Fruit fly (Drosophila melanogaster): Measurements from ENCODE around the gene CG12609.

The CG12609 gene

DNA sequence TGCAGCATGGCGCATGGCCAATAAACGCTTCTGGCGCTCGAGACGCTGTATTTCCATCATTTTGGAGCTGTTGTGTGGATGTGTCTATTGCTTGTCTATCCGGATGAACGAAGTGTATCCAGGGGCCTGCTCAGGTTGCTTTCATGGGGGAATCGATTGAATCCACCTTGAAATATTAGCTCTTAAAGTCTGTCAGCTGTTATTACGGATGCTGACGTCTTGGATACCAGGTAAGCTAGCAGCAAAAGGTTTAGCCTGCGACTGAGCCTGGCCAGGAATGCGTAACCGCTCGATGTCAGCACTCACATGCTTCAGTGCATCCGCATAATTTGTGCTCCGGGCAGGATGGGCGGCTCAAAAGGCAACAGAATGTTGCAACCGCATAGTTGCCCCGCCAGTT is at the start of gene CG12609:
CG12609 (minus strand) TSS at position 101 of the 400 bp plus-strand sequence.
- TF ChIP-seq usp (GFP tag; optimal IDR thresholded peaks at IDR 0.05) (no peak), EcR (GFP tag; optimal IDR thresholded peaks at IDR 0.05) (no peak), psq (optimal IDR thresholded peaks at IDR 0.05) (no peak), pan (optimal IDR thresholded peaks at IDR 0.05) (no peak), CG8478 (optimal IDR thresholded peaks at IDR 0.05) (no peak), Dll (optimal IDR thresholded peaks at IDR 0.05) (no peak)

DNA sequence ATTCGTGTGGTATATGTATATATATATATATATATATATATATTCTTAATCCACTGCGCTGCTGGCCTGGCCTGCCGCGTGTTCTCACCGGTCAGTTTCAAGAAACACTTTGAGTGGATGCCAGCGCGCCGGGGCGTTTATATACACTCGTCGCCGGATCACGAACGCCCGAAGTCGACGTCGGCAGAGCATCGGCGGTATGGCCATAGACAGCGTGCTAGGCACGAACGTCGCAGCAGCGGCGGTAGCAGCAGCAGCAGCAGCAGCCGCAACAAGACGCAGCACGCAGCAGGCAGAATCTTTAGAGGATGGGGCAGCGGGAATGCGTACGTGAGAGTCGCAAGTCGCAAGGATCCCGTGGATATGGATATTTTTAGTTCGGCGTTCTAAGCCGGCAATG is 49.5 kb upstream of the CG12609 start, which contains the start of gene bnb:
bnb (minus strand) TSS at position 121 of the 400 bp plus-strand sequence.
- no peak for TF ChIP-seq psq (optimal IDR thresholded peaks at IDR 0.05)
- no peak for TF ChIP-seq Dll (optimal IDR thresholded peaks at IDR 0.05)
- TF ChIP-seq EcR (GFP tag; optimal IDR thresholded peaks at IDR 0.05), result no peak
- no peak for TF ChIP-seq CG8478 (optimal IDR thresholded peaks at IDR 0.05)
- no peak for TF ChIP-seq pan (optimal IDR thresholded peaks at IDR 0.05)
- TF ChIP-seq usp (GFP tag; optimal IDR thresholded peaks at IDR 0.05), result no peak

DNA sequence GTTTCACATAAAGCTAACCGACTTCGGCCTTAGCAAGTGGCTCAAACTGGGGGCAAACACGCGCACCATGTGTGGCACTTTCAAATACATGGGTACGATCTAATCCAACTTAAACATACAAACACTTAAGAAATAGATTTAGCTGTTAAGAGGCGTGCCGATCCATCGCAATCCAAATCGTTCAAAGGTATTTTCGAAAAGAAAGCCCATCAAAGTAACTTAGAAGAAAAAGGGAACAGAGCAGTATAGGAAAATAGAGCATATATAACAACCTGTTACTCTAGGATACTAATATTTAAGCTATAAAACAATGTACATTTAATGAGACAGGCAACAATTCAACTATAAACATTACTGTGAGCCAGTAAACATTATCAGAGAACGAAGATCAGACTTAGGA is 43.3 kb upstream of the CG12609 start, which contains the start of gene Atg101:
Atg101 (plus strand) TSS at position 301 of the 400 bp plus-strand sequence.
- no peak for TF ChIP-seq Dll (optimal IDR thresholded peaks at IDR 0.05)
- TF ChIP-seq pan (optimal IDR thresholded peaks at IDR 0.05), result no peak
- TF ChIP-seq CG8478 (optimal IDR thresholded peaks at IDR 0.05), result no peak
- no peak for TF ChIP-seq usp (GFP tag; optimal IDR thresholded peaks at IDR 0.05)
- TF ChIP-seq psq (optimal IDR thresholded peaks at IDR 0.05), result no peak
- no peak for TF ChIP-seq EcR (GFP tag; optimal IDR thresholded peaks at IDR 0.05)

DNA sequence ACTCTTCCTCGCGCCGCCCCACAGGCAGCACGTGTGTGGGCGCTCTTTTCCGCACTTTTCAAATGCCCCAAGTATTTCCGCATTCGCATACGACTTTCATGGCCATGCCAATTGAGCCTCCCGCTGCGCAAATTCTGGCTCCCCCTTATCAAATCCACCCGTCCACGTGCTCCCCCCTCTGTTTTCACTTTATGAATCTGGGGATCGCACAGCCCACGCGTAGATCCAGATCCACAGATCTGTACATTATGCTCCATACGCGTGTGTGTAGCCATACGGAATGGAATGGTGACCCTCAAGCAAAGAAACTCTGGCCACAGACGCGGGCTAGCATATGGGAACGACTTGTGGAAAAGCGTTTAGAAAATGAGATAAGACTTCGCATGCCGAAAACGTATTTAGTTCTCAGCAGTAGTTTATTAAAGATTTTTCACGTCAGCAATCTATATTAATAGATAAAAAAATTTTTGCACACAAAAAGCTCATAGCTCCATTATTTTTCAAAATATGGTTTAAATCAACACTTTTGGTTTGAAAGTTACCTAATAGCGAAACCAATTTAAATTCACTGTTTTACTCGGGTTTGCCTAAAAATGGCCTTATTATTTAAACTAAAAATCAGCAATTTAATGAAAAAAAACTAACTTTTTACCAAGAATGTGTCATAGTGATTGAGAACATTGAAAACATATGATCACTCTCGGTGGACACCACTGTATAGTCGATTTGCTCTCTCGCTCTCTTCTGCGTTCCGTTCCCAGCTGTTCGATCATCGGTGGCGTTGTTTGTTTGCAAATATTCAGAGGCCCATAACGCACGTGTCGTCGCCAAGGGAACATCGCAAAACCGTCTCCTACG is 41.5 kb upstream of the CG12609 start:
- TF ChIP-seq EcR (GFP tag; optimal IDR thresholded peaks at IDR 0.05) (no peak), CG8478 (optimal IDR thresholded peaks at IDR 0.05) (no peak), usp (GFP tag; optimal IDR thresholded peaks at IDR 0.05) (no peak), pan (optimal IDR thresholded peaks at IDR 0.05) (no peak), psq (optimal IDR thresholded peaks at IDR 0.05) (no peak), Dll (optimal IDR thresholded peaks at IDR 0.05) (no peak)

DNA sequence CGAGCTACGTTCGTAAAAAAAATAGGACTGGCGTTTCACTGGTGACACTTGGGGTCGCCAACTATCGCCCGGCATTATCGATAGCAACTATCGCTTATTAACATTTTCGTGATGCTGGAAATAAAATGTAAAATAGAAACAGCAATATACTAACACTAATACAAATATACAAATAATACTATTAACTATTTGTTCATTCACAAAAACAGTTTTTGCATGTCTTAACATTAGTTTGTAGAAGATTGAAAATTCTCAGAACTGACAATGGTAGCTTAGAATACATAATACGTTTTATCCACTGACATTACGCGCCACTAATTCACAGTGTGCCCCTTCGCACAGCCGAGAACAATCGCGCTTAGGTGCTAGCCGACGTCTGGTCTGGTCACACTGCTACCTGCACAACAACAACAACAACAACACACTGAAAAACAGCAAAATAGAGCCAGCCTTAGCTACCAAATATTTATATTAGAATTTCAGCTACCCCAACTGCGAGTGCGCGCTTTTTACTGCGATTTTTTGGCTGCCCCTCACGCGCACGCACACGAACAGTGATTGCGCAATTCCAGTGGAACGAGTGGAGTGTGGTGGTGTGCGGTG is 40.1 kb upstream of the CG12609 start, which contains the start of the genes CG6961 and S6KL:
CG6961 (minus strand) TSS at position 68 of the 603 bp plus-strand sequence.
S6KL (plus strand) TSS at position 322 of the 603 bp plus-strand sequence.
- no peak for TF ChIP-seq usp (GFP tag; optimal IDR thresholded peaks at IDR 0.05)
- no peak for TF ChIP-seq CG8478 (optimal IDR thresholded peaks at IDR 0.05)
- no peak for TF ChIP-seq EcR (GFP tag; optimal IDR thresholded peaks at IDR 0.05)
- TF ChIP-seq psq (optimal IDR thresholded peaks at IDR 0.05), result no peak
- no peak for TF ChIP-seq pan (optimal IDR thresholded peaks at IDR 0.05)
- no peak for TF ChIP-seq Dll (optimal IDR thresholded peaks at IDR 0.05)

DNA sequence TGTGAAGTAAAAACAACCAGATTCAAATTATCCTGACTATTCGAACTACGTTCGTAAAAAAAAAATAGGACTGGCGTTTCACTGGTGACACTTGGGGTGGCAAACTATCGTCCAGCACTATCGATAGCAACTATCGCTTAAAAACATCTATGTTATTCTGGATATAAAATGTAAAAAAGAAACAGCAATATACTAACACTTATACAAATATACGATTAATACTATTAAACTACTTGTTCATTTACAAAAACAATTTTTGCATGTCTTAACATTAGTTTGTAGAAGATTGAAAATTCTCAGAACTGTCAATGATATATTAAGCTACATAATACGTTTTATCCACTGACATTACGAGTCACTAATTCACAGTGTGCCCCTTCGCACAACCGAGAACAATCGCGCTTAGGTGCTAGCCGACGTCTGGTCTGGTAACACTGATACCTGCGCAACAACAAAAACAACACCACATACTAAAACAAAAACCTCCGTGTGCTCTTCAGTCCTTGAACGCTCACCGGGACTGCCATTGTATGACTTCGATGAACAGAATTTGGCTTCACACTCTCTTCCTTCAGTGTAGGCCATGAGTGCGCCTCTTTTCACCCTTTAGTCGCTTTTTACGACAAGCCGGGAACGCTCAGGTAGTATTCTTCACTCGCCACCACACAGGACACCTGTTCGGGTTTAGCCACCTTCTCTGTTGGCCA is 35.5 kb upstream of the CG12609 start, which contains the start of gene CG18259:
CG18259 (minus strand) TSS at position 78 of the 707 bp plus-strand sequence.
- TF ChIP-seq usp (GFP tag; optimal IDR thresholded peaks at IDR 0.05) (no peak), Dll (optimal IDR thresholded peaks at IDR 0.05) (no peak), EcR (GFP tag; optimal IDR thresholded peaks at IDR 0.05) (no peak), CG8478 (optimal IDR thresholded peaks at IDR 0.05) (no peak), pan (optimal IDR thresholded peaks at IDR 0.05) (no peak), psq (optimal IDR thresholded peaks at IDR 0.05) (no peak)

DNA sequence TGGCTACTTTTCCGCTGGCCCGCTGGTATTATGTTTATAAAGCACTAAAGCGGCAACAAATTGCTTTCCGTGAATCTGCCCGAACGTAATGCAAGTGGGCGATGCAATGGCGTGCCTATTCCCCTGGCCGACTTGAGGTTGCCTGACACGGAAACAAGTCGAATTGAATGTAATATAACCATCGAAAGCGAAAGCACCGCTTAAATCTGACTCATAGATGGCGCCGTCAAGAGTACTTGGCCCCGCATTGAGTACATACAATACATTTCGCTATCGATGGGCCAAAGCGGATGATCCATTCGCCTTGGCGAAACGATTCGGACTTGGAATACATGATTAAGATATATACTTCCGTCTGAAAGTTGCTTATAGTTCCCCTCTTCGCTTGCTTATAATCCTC is 32.2 kb upstream of the CG12609 start:
- TF ChIP-seq CG8478 (optimal IDR thresholded peaks at IDR 0.05) (no peak), pan (optimal IDR thresholded peaks at IDR 0.05) (no peak), usp (GFP tag; optimal IDR thresholded peaks at IDR 0.05) (no peak), Dll (optimal IDR thresholded peaks at IDR 0.05) (no peak), psq (optimal IDR thresholded peaks at IDR 0.05) (no peak), EcR (GFP tag; optimal IDR thresholded peaks at IDR 0.05) (no peak)

DNA sequence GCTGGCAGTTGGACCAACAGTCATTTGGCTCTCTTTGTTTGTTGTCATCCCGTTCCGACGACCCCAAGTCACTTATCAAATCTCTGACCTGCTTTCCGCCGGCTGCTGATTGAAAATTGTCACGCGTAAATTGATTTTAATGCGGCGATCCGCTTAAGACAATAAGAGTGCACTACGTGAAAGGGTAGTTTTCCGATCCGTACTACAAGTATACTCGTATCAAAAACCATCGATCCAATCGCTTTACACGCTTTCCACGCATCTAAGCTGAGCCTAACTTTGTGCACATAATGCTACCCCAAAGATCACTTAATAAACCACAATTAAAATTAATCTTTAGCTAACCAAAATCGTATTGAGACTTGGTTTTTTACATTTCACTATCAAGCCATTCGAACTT is 31.6 kb upstream of the CG12609 start:
- TF ChIP-seq usp (GFP tag; optimal IDR thresholded peaks at IDR 0.05) (no peak), psq (optimal IDR thresholded peaks at IDR 0.05) (no peak), pan (optimal IDR thresholded peaks at IDR 0.05) (no peak), CG8478 (optimal IDR thresholded peaks at IDR 0.05) (no peak), EcR (GFP tag; optimal IDR thresholded peaks at IDR 0.05) (no peak), Dll (optimal IDR thresholded peaks at IDR 0.05) (no peak)

DNA sequence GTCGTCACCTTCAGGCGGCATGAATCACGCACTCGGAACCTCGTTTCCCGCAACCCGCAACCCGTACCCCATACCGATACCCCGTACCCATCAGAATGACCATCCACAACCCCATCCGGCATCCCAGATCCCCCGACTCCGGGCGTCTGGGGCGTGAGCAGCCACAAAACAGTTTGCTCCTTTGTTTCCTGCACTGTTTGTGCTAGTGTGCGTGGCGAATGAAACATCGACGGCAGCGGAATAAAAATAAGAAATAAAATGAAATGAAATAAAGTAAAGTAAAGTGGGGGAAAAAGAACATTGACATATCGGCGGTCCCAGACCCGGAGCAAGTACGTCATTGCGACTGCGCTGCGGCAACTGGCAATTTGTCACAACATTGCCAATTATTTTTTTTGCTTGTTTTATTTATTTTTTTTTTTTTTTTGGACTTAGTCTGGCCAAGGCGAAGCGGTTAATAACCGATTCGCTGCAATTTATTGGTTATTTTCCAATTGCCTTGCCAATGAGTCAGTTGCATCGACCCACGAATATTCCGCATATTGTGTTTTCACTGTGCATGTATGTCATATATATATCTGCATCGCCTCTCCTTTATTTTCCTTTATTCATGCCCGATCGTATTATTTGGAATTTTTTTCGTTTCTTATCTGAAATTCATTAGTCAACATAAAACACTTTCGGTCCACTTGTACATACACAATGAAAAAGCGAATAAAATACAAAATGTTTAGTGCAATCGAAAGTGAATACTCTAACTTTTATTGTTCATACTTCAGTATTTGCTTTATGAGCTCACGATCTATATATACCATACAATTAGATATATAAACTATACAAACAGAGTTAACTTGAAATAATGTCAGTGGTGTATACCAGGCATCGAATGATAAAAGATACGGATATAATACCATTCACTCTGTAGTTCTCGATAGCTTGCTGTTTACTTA is 29.1 kb upstream of the CG12609 start:
- no peak for TF ChIP-seq psq (optimal IDR thresholded peaks at IDR 0.05)
- TF ChIP-seq usp (GFP tag; optimal IDR thresholded peaks at IDR 0.05), result no peak
- TF ChIP-seq pan (optimal IDR thresholded peaks at IDR 0.05), result no peak
- no peak for TF ChIP-seq CG8478 (optimal IDR thresholded peaks at IDR 0.05)
- no peak for TF ChIP-seq Dll (optimal IDR thresholded peaks at IDR 0.05)
- peak in 1 of 2 experiments; percentile 23 for TF ChIP-seq EcR (GFP tag; optimal IDR thresholded peaks at IDR 0.05)

DNA sequence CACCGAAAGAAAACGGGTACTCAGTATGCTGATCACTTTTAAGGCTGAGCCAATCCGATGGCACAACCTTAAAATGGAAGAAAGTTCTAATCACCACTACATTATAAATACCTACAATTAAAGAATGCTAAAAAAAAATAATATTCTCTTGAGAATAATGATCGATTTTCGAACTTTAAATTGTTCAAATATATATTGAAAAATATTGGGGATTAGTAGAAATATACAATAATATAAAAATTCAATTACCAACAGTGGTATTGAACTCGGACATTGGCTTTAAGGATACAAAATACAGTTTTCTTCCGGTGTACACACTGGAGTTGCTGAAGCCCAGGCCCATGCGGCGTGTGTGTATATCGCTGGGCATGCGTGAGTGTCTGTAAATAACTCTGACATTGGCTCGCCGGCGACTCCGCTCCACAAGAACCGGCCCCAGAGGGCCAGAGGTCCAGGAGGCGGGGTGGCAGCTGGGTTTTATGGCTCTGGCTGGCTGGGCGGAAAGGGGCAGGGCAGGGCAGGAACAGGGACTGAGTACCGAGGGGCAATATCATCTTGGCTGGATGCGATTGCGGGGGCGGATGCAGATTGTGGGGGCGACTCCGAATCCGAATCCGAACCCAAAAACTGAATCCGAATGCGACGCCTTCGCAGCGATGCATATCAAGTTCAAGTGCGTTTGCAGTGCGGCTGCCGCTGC is 27.9 kb upstream of the CG12609 start:
- TF ChIP-seq CG8478 (optimal IDR thresholded peaks at IDR 0.05) (no peak), Dll (optimal IDR thresholded peaks at IDR 0.05) (no peak), psq (optimal IDR thresholded peaks at IDR 0.05) (no peak)

Data from whole organism.